Worm (Caenorhabditis elegans) whole organism, L4 larva: ENCODE results near the gene clu-1.

Source experiments
- F49E8.2 ChIP-seq: sonication (generic microtip); optimal IDR thresholded peaks from 2 replicates; lab custom pipeline; 2016; ENCODE audit warnings: missing compliant biosample characterization, mild to moderate bottlenecking, missing genetic modification characterization, borderline replicate concordance
- Y48G9A.11 ChIP-seq: fragments of 200-800 bp; sonication (Bioruptor generic); IDR thresholded peaks from 2 replicates; pipeline ENCODE4 v1.3.6; 2022; ENCODE audit warnings: missing genetic modification reagents, missing genetic modification characterization, missing compliant biosample characterization
- cey-2 ChIP-seq: sonication (generic microtip); optimal IDR thresholded peaks from 3 replicates; lab custom pipeline; 2017; ENCODE audit warnings: missing genetic modification characterization, mild to moderate bottlenecking, missing compliant biosample characterization, antibody characterized with exemption, borderline replicate concordance; ENCODE audit not compliant: insufficient read depth
- daf-16 ChIP-seq, 3 experiments: sonication (generic microtip); optimal IDR thresholded peaks; 2 replicates each; lab custom pipeline; 2016 to 2017; ENCODE audit warnings: missing genetic modification characterization in 3 of 3, missing genetic modification reagents in 3 of 3, mild to moderate bottlenecking in 2 of 3, missing compliant biosample characterization in 2 of 3, missing biosample characterization in 1 of 3, moderate library complexity in 1 of 3
- egl-27 ChIP-seq: sonication (generic microtip); optimal IDR thresholded peaks from 3 replicates; lab custom pipeline; 2017; ENCODE audit warnings: missing biosample characterization, missing genetic modification reagents, missing genetic modification characterization
- egl-43 ChIP-seq: fragments of 200-800 bp; sonication (Bioruptor generic); IDR thresholded peaks from 2 replicates; pipeline ENCODE4 v1.3.6; 2022; ENCODE audit warnings: missing genetic modification reagents, missing genetic modification characterization, missing compliant biosample characterization
- lin-39 ChIP-seq: fragments of 150-350 bp; optimal IDR thresholded peaks from 2 replicates; lab custom pipeline; 2014; ENCODE audit warnings: missing biosample characterization, missing genetic modification reagents, missing genetic modification characterization
- nhr-111 ChIP-seq: fragments of 200-800 bp; sonication (Bioruptor generic); optimal IDR thresholded peaks from 2 replicates; lab custom pipeline; 2018; ENCODE audit warnings: mild to moderate bottlenecking, missing genetic modification characterization, missing compliant biosample characterization
- unc-39 ChIP-seq: sonication (generic microtip); optimal IDR thresholded peaks from 2 replicates; lab custom pipeline; 2017; ENCODE audit warnings: missing biosample characterization, missing genetic modification characterization
- unc-62 ChIP-seq, 3 experiments: fragments of 150-350 bp in 1 of 3; sonication (generic microtip); optimal IDR thresholded peaks in 2 of 3; peaks in 1 of 3; 1 replicate in 1 of 3; 2 replicates in 2 of 3; lab custom pipeline; 2014 to 2017; ENCODE audit warnings: missing biosample characterization in 3 of 3, missing genetic modification characterization in 3 of 3, missing genetic modification reagents in 3 of 3, missing genotype in 1 of 3
- zag-1 ChIP-seq: fragments of 150-350 bp; optimal IDR thresholded peaks from 2 replicates; lab custom pipeline; 2014; ENCODE audit warnings: missing biosample characterization, missing genetic modification characterization
- ztf-11 ChIP-seq: fragments of 150-350 bp; optimal IDR thresholded peaks from 2 replicates; lab custom pipeline; 2014; ENCODE audit warnings: missing biosample characterization, missing genetic modification characterization

DNA sequence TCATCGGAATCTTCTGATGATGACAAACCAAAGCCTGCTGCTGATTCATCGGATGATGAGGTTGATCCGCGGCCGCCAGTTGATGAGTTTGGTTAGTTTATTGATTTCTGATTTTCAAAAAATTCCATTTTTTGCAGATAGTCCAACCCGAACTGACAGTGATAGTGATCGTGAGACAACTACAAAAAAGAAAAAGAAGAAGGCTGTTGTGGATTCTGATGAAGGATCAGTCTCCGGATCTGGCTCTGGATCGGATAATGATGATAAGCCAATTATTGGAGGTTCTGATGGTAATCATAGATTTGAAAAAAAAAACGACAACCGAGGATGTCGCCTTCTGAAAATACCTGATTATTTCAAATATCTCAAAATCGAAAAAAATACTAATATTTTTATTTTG is 25.2 kb downstream of the clu-1 start:
- no peak for TF ChIP-seq nhr-111 (GFP tag; lab: Kevin White, UChicago)
- TF ChIP-seq F49E8.2 (tag; lab: Kevin White, UChicago): no peak
- no peak for TF ChIP-seq Y48G9A.11 (GFP tag; lab: Robert Waterston, UW)
- TF ChIP-seq zag-1 (tag; lab: Kevin White, UChicago): no peak
- TF ChIP-seq egl-27 (tag; lab: Kevin White, UChicago): no peak
- no peak for TF ChIP-seq egl-43 (GFP tag; lab: Robert Waterston, UW)
- TF ChIP-seq unc-39: no peak
- no peak for TF ChIP-seq lin-39 (tag; lab: Kevin White, UChicago)
- TF ChIP-seq cey-2 (tag; lab: Kevin White, UChicago): no peak
- TF ChIP-seq ztf-11 (tag; lab: Kevin White, UChicago): no peak
- no peak for TF ChIP-seq unc-62 (GFP tag; optimal IDR thresholded peaks at IDR 0.05 in 1 of 2; lab: Kevin White, UChicago)
- no peak for TF ChIP-seq unc-62 (tag; optimal IDR thresholded peaks at IDR 0.05; lab: Kevin White, UChicago)
- no peak for TF ChIP-seq daf-16 (GFP tag; optimal IDR thresholded peaks at IDR 0.05; lab: Kevin White, UChicago)
- TF ChIP-seq daf-16 (tag; optimal IDR thresholded peaks at IDR 0.05; lab: Kevin White, UChicago): no peak
